Worm (Caenorhabditis elegans): Measurements from ENCODE around the gene T28H10.2.

DNA sequence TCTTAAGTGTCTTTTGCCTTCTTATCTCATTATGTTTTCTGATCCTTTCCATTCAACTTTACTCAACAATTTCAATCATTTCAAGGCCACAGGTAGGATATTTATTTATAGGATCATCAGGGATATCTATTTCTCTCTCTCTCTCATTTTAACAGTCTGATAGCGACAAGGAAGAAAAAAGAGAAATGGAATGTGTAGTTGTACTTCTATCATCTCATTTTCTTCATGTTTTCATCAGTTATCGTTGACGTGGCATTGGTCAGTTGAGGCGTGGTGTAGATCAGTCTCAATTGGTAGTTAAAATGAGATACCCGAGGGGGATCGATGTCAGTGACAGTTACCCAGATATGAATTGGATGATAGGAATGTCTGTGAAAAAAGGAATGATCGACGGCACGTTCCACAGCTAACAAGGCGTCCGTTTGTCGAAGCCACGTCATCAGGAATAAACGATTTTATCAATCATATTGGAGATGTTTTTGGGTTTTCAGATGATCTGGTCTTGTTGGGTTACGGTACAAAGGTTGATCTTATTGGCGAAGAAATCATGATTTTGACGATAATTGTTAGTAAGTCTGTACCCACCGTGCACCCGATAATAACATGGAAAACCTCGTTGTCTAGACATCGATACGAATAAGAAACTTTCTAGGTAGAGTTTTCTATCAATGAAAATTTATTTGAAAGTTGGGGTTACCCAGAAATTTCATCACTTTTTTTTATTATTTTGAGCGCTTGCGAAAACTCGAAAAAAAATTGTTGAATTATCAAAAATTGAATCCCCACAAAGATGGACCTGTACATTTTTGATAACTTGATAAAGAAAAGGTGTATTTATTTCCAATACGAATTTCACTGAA is 41.7 kb upstream of the T28H10.2 start:
- no peak for TF ChIP-seq cog-1 (tag; optimal IDR thresholded peaks at IDR 0.05)
- TF ChIP-seq flt-1 (GFP tag; IDR thresholded peaks at IDR 0.05), result no peak
- no peak for TF ChIP-seq ztf-29 (GFP tag; IDR thresholded peaks at IDR 0.05)
- no peak for TF ChIP-seq klf-2 (GFP tag; conservative IDR thresholded peaks at IDR 0.05)
- TF ChIP-seq T22C8.4 (GFP tag; IDR thresholded peaks at IDR 0.05), result no peak
